Worm (Caenorhabditis elegans): Measurements from ENCODE around the gene R11G1.7.

The R11G1.7 gene

ce11 chrX:3655972-3656371 is at the start of gene R11G1.7:
R11G1.7 (plus strand) TSS chrX:3656272.
- no peak for TF ChIP-seq unc-62 (GFP tag; optimal IDR thresholded peaks at IDR 0.05)

- no peak for TF ChIP-seq unc-62 (GFP tag; optimal IDR thresholded peaks at IDR 0.05)
Observed at ce11 chrX:3610442-3610841, 45.6 kb upstream of the R11G1.7 start.

- TF ChIP-seq unc-62 (GFP tag; optimal IDR thresholded peaks at IDR 0.05): no peak
Observed at ce11 chrX:3611042-3611623, 44.9 kb upstream of the R11G1.7 start, which contains the start of gene C18B2.5. C18B2.5 (minus strand) TSS chrX:3611092.

ce11 chrX:3611740-3612139 is 44.3 kb upstream of the R11G1.7 start:
- no peak for TF ChIP-seq unc-62 (GFP tag; optimal IDR thresholded peaks at IDR 0.05)

ce11 chrX:3613665-3614064 is 42.4 kb upstream of the R11G1.7 start:
- TF ChIP-seq unc-62 (GFP tag; optimal IDR thresholded peaks at IDR 0.05): no peak

ce11 chrX:3617218-3617617 is 38.9 kb upstream of the R11G1.7 start, which contains the start of gene del-9:
del-9 (minus strand) TSS chrX:3617318.
- TF ChIP-seq unc-62 (GFP tag; optimal IDR thresholded peaks at IDR 0.05): no peak

ce11 chrX:3618842-3619241 is 37.2 kb upstream of the R11G1.7 start:
- TF ChIP-seq unc-62 (GFP tag; optimal IDR thresholded peaks at IDR 0.05): no peak

- no peak for TF ChIP-seq unc-62 (GFP tag; optimal IDR thresholded peaks at IDR 0.05)
Observed at ce11 chrX:3623162-3623561, 32.9 kb upstream of the R11G1.7 start, which contains the start of gene C18B2.2. C18B2.2 (plus strand) TSS chrX:3623462.

ce11 chrX:3625599-3625998 is 30.5 kb upstream of the R11G1.7 start:
- TF ChIP-seq unc-62 (GFP tag; optimal IDR thresholded peaks at IDR 0.05): no peak

ce11 chrX:3628016-3628415 is 28.1 kb upstream of the R11G1.7 start, which contains the start of gene vep-2:
vep-2 (plus strand) TSS chrX:3628316.
- no peak for TF ChIP-seq unc-62 (GFP tag; optimal IDR thresholded peaks at IDR 0.05)

ce11 chrX:3630090-3630489 is 26.0 kb upstream of the R11G1.7 start:
- no peak for TF ChIP-seq unc-62 (GFP tag; optimal IDR thresholded peaks at IDR 0.05)

- TF ChIP-seq unc-62 (GFP tag; optimal IDR thresholded peaks at IDR 0.05): no peak
Observed at ce11 chrX:3631550-3631949, 24.5 kb upstream of the R11G1.7 start.

ce11 chrX:3633654-3634053 is 22.4 kb upstream of the R11G1.7 start, which contains the start of gene gst-11:
gst-11 (minus strand) TSS chrX:3633754.
- no peak for TF ChIP-seq unc-62 (GFP tag; optimal IDR thresholded peaks at IDR 0.05)

ce11 chrX:3634782-3635181 is 21.3 kb upstream of the R11G1.7 start:
- no peak for TF ChIP-seq unc-62 (GFP tag; optimal IDR thresholded peaks at IDR 0.05)

ce11 chrX:3644796-3645195 is 11.3 kb upstream of the R11G1.7 start, which contains the start of gene tmem-24:
tmem-24 (minus strand) TSS chrX:3644896.
- TF ChIP-seq unc-62 (GFP tag; optimal IDR thresholded peaks at IDR 0.05): no peak

- no peak for TF ChIP-seq unc-62 (GFP tag; optimal IDR thresholded peaks at IDR 0.05)
Observed at ce11 chrX:3645924-3646323, 10.1 kb upstream of the R11G1.7 start.

- TF ChIP-seq unc-62 (GFP tag; optimal IDR thresholded peaks at IDR 0.05): no peak
Observed at ce11 chrX:3650100-3650809, 5.8 kb upstream of the R11G1.7 start, which contains the start of the genes sax-1 and R11G1.2. sax-1 (minus strand) TSS chrX:3650150. R11G1.2 (plus strand) TSS chrX:3650614.

All from whole organism, dauer.